Worm (Caenorhabditis elegans): ENCODE data around the gene Y37D8A.6.

DNA sequence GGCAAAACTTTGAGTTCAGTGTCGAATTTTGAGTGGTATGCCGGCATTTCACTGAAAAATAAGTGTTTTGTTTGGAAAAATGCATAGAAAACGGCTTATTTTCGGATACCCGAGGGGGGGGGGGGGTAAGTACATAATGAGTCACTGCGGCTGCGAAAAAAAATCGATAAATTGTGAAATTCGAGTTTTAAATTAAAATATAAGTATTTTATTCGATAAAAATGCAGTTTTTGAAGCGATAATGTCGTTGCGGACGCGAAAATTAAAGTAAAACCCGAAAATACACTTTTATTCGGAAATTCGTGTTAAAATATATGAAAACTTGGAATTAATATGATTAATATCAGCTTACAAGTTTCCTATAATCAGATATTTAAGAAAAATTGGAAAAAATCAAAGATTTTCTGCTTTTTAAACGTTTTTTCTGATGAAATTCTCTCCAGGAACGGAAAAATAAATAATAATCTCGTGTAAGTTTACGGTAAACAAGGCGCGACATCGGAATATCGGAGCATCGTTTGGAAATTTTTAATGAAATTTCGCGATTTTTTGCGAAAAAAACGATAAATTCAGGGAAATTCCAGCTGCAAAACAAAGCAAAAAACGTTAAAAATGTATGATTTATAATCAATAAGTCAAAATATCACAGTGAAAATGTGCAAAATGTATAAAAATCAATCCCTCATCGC is 51.9 kb downstream of the Y37D8A.6 start, which contains the start of gene arx-5:
- TF ChIP-seq mdl-1 (tag; optimal IDR thresholded peaks at IDR 0.05) = no peak
- no peak for TF ChIP-seq blmp-1 (tag; optimal IDR thresholded peaks at IDR 0.05; ENCODE audit: insufficient read depth)
- TF ChIP-seq fos-1 (tag; optimal IDR thresholded peaks at IDR 0.05) = no peak
- TF ChIP-seq zag-1 (tag; optimal IDR thresholded peaks at IDR 0.05) = no peak
- no peak for TF ChIP-seq snpc-4 (tag; optimal IDR thresholded peaks at IDR 0.05)
- no peak for TF ChIP-seq egl-27 (tag; optimal IDR thresholded peaks at IDR 0.05)
- TF ChIP-seq skn-1 (tag; optimal IDR thresholded peaks at IDR 0.05) = no peak
- no peak for TF ChIP-seq ceh-16 (tag; optimal IDR thresholded peaks at IDR 0.05)
- no peak for TF ChIP-seq nhr-10 (tag; optimal IDR thresholded peaks at IDR 0.05)
- TF ChIP-seq mbf-1 (tag; optimal IDR thresholded peaks at IDR 0.05) = no peak

Measured in whole organism, L2 larva.